Fruit fly (Drosophila melanogaster) whole organism, embryonic: Measurements from ENCODE around the gene RPA3.

Experiments
- Aef1 ChIP-seq: fragments of 200-800 bp; sonication (Bioruptor generic); IDR thresholded peaks from 3 replicates; pipeline ENCODE4 v1.3.6; 2022; ENCODE audit warnings: missing biosample characterization, missing genetic modification characterization
- CG10209 ChIP-seq: fragments of 200-800 bp; sonication (Bioruptor generic); optimal IDR thresholded peaks from 3 replicates; lab custom pipeline; 2017; ENCODE audit warnings: missing biosample characterization, mild to moderate bottlenecking, missing genetic modification characterization, missing genetic modification reagents
- CG10267 ChIP-seq: fragments of 200-800 bp; sonication (Bioruptor generic); optimal IDR thresholded peaks from 2 replicates; lab custom pipeline; 2018; ENCODE audit warnings: missing biosample characterization, mild to moderate bottlenecking, missing genetic modification characterization, moderate library complexity
- CG10431 ChIP-seq: fragments of 200-800 bp; sonication (Bioruptor generic); optimal IDR thresholded peaks from 3 replicates; lab custom pipeline; 2018; ENCODE audit warnings: missing biosample characterization, mild to moderate bottlenecking, missing genetic modification characterization
- CG12744 ChIP-seq: fragments of 200-800 bp; sonication (Bioruptor generic); optimal IDR thresholded peaks from 2 replicates; lab custom pipeline; 2016; ENCODE audit warnings: missing biosample characterization, missing genetic modification characterization
- CG12769 ChIP-seq: fragments of 200-800 bp; sonication (Bioruptor generic); optimal IDR thresholded peaks from 2 replicates; lab custom pipeline; 2019; ENCODE audit warnings: missing biosample characterization, mild to moderate bottlenecking, missing genetic modification characterization, moderate library complexity
- CG13894 ChIP-seq: fragments of 200-800 bp; sonication (Bioruptor generic); optimal IDR thresholded peaks from 3 replicates; lab custom pipeline; 2018; ENCODE audit warnings: missing biosample characterization, mild to moderate bottlenecking, missing genetic modification characterization, moderate library complexity
- CG14710 ChIP-seq: fragments of 200-800 bp; sonication (Bioruptor generic); optimal IDR thresholded peaks from 3 replicates; lab custom pipeline; 2019; ENCODE audit warnings: missing biosample characterization, mild to moderate bottlenecking, missing genetic modification characterization, moderate library complexity
- CG15073 ChIP-seq: fragments of 200-800 bp; sonication (Bioruptor generic); optimal IDR thresholded peaks from 2 replicates; lab custom pipeline; 2016; ENCODE audit warnings: missing biosample characterization, missing genetic modification characterization
- CG17359 ChIP-seq: fragments of 200-800 bp; sonication (Bioruptor generic); optimal IDR thresholded peaks from 3 replicates; lab custom pipeline; 2018; ENCODE audit warnings: missing biosample characterization, mild to moderate bottlenecking, missing genetic modification characterization, moderate library complexity
- CG18619 ChIP-seq: fragments of 200-800 bp; sonication (Bioruptor generic); optimal IDR thresholded peaks from 3 replicates; lab custom pipeline; 2017; ENCODE audit warnings: missing biosample characterization, mild to moderate bottlenecking, missing genetic modification characterization
- CG31441 ChIP-seq: fragments of 200-800 bp; sonication (Bioruptor generic); IDR thresholded peaks from 2 replicates; pipeline ENCODE4 v1.3.6; 2022; ENCODE audit warnings: missing biosample characterization, missing genetic modification characterization
- CG3726 ChIP-seq: fragments of 200-800 bp; sonication (Bioruptor generic); IDR thresholded peaks from 3 replicates; pipeline ENCODE4, ENCODE4 v1.3.6; 2022; ENCODE audit warnings: missing biosample characterization, missing genetic modification characterization
- CG4282 ChIP-seq: fragments of 200-800 bp; sonication (Bioruptor generic); optimal IDR thresholded peaks from 2 replicates; lab custom pipeline; 2016; ENCODE audit warnings: missing biosample characterization, missing genetic modification characterization
- CG4328 ChIP-seq: fragments of 200-800 bp; sonication (Bioruptor generic); optimal IDR thresholded peaks from 3 replicates; lab custom pipeline; 2017; ENCODE audit warnings: missing biosample characterization, missing genetic modification reagents, missing genetic modification characterization
- CG6765 ChIP-seq: fragments of 200-800 bp; sonication (Bioruptor generic); optimal IDR thresholded peaks from 3 replicates; lab custom pipeline; 2017; ENCODE audit warnings: missing biosample characterization, mild to moderate bottlenecking, missing genetic modification characterization
- Camta ChIP-seq: fragments of 200-800 bp; sonication (Bioruptor generic); optimal IDR thresholded peaks from 2 replicates; lab custom pipeline; 2016; ENCODE audit warnings: missing biosample characterization, missing genetic modification characterization
- Drgx ChIP-seq: fragments of 200-800 bp; sonication (Bioruptor generic); IDR thresholded peaks from 2 replicates; pipeline ENCODE4 v1.3.6; 2022; ENCODE audit warnings: missing biosample characterization, missing genetic modification characterization
- Hand ChIP-seq: fragments of 200-800 bp; sonication (Bioruptor generic); optimal IDR thresholded peaks from 2 replicates; lab custom pipeline; 2017; ENCODE audit warnings: mild to moderate bottlenecking, missing biosample characterization, missing genetic modification reagents, missing genetic modification characterization
- Lhr ChIP-seq: fragments of 200-800 bp; sonication (Bioruptor generic); optimal IDR thresholded peaks from 3 replicates; lab custom pipeline; 2017; ENCODE audit warnings: mild to moderate bottlenecking, missing biosample characterization, missing genetic modification reagents, missing genetic modification characterization
- Max ChIP-seq: fragments of 200-800 bp; sonication (Bioruptor generic); optimal IDR thresholded peaks from 2 replicates; lab custom pipeline; 2016; ENCODE audit warnings: missing biosample characterization, mild to moderate bottlenecking, missing genetic modification characterization
- Nf-YA ChIP-seq: fragments of 200-800 bp; sonication (Bioruptor generic); IDR thresholded peaks from 2 replicates; pipeline ENCODE4 v1.3.6; 2022; ENCODE audit warnings: missing biosample characterization, missing genetic modification characterization
- Side ChIP-seq: fragments of 200-800 bp; sonication (Bioruptor generic); optimal IDR thresholded peaks from 2 replicates; lab custom pipeline; 2016; ENCODE audit warnings: missing biosample characterization, missing genetic modification characterization
- Tbp ChIP-seq: fragments of >200 bp; optimal IDR thresholded peaks from 2 replicates; lab custom pipeline; 2018; ENCODE audit warnings: missing biosample characterization, missing genetic modification characterization
- Xbp1 ChIP-seq: fragments of 200-800 bp; sonication (Bioruptor generic); optimal IDR thresholded peaks from 3 replicates; lab custom pipeline; 2016; ENCODE audit warnings: missing biosample characterization, mild to moderate bottlenecking, missing genetic modification characterization
- ab ChIP-seq: fragments of 200-800 bp; sonication (Bioruptor generic); optimal IDR thresholded peaks from 2 replicates; lab custom pipeline; 2016; ENCODE audit warnings: missing biosample characterization, missing genetic modification characterization
- abd-A ChIP-seq: fragments of 200-800 bp; sonication (Bioruptor generic); optimal IDR thresholded peaks from 3 replicates; lab custom pipeline; 2019; ENCODE audit warnings: missing biosample characterization, mild to moderate bottlenecking, missing genetic modification characterization, moderate library complexity
- amos ChIP-seq: fragments of 200-800 bp; sonication (Bioruptor generic); IDR thresholded peaks from 2 replicates; pipeline ENCODE4 v1.3.6; 2022; ENCODE audit warnings: missing biosample characterization, missing genetic modification characterization; ENCODE audit not compliant: partially characterized antibody
- ap ChIP-seq: fragments of 200-800 bp; sonication (Bioruptor generic); IDR thresholded peaks from 2 replicates; pipeline ENCODE4 v1.3.6; 2022; ENCODE audit warnings: missing biosample characterization, missing genetic modification characterization
- ato ChIP-seq: fragments of 200-800 bp; sonication (Bioruptor generic); IDR thresholded peaks from 2 replicates; pipeline ENCODE4 v1.3.6; 2022; ENCODE audit warnings: missing biosample characterization, missing genetic modification characterization; ENCODE audit not compliant: partially characterized antibody
- cg ChIP-seq: fragments of 200-800 bp; sonication (Bioruptor generic); optimal IDR thresholded peaks from 3 replicates; lab custom pipeline; 2019; ENCODE audit warnings: missing biosample characterization, mild to moderate bottlenecking, missing genetic modification characterization, moderate library complexity
- chm ChIP-seq: fragments of 200-800 bp; sonication (Bioruptor generic); IDR thresholded peaks from 2 replicates; pipeline ENCODE4 v1.3.6; 2022; ENCODE audit warnings: missing biosample characterization, missing genetic modification characterization
- corto ChIP-seq: fragments of 200-800 bp; sonication (Bioruptor generic); optimal IDR thresholded peaks from 2 replicates; lab custom pipeline; 2016; ENCODE audit warnings: missing biosample characterization, mild to moderate bottlenecking, missing genetic modification characterization, moderate library complexity
- croc ChIP-seq: fragments of 200-800 bp; sonication (Bioruptor generic); conservative IDR thresholded peaks from 3 replicates; pipeline ENCODE4 v1.3.6; 2022; ENCODE audit warnings: missing biosample characterization, missing genetic modification characterization
- crol ChIP-seq: fragments of 200-800 bp; sonication (Bioruptor generic); IDR thresholded peaks from 2 replicates; pipeline ENCODE4 v1.3.6; 2022; ENCODE audit warnings: missing biosample characterization, missing genetic modification characterization
- ewg ChIP-seq: fragments of 200-800 bp; sonication (Bioruptor generic); optimal IDR thresholded peaks from 3 replicates; lab custom pipeline; 2017; ENCODE audit warnings: mild to moderate bottlenecking, missing biosample characterization, missing genetic modification reagents, missing genetic modification characterization
- fd102C ChIP-seq: fragments of 200-800 bp; sonication (Bioruptor generic); optimal IDR thresholded peaks from 2 replicates; lab custom pipeline; 2018; ENCODE audit warnings: missing biosample characterization, mild to moderate bottlenecking, missing genetic modification characterization, moderate library complexity
- h ChIP-seq: fragments of >200 bp; optimal IDR thresholded peaks from 2 replicates; lab custom pipeline; 2017
- luna ChIP-seq: fragments of 200-800 bp; sonication (Bioruptor generic); optimal IDR thresholded peaks from 2 replicates; lab custom pipeline; 2016; ENCODE audit warnings: missing biosample characterization, missing genetic modification characterization
- mam ChIP-seq: fragments of 200-800 bp; sonication (Bioruptor generic); optimal IDR thresholded peaks from 3 replicates; lab custom pipeline; 2016; ENCODE audit warnings: missing biosample characterization, missing genetic modification characterization
- pb ChIP-seq: fragments of 200-800 bp; sonication (Bioruptor generic); optimal IDR thresholded peaks from 3 replicates; lab custom pipeline; 2016; ENCODE audit warnings: missing biosample characterization, missing genetic modification characterization
- pum ChIP-seq: fragments of 200-800 bp; sonication (Bioruptor generic); optimal IDR thresholded peaks from 2 replicates; lab custom pipeline; 2016; ENCODE audit warnings: missing biosample characterization, missing genetic modification characterization
- ranshi ChIP-seq: fragments of 200-800 bp; sonication (Bioruptor generic); IDR thresholded peaks from 2 replicates; pipeline ENCODE4 v1.3.6; 2022; ENCODE audit warnings: missing biosample characterization, missing genetic modification characterization
- row ChIP-seq: fragments of 200-800 bp; sonication (Bioruptor generic); IDR thresholded peaks from 3 replicates; pipeline ENCODE4 v1.3.6; 2022; ENCODE audit warnings: missing biosample characterization, missing genetic modification characterization
- schlank ChIP-seq: fragments of 200-800 bp; sonication (Bioruptor generic); optimal IDR thresholded peaks from 2 replicates; lab custom pipeline; 2018; ENCODE audit warnings: missing biosample characterization, mild to moderate bottlenecking, missing genetic modification characterization
- shn ChIP-seq: fragments of 200-800 bp; sonication (Bioruptor generic); optimal IDR thresholded peaks from 3 replicates; lab custom pipeline; 2016; ENCODE audit warnings: missing biosample characterization, missing genetic modification characterization
- sna ChIP-seq: fragments of 200-800 bp; sonication (Bioruptor generic); IDR thresholded peaks from 2 replicates; pipeline ENCODE4 v1.3.6; 2022; ENCODE audit warnings: missing biosample characterization, missing genetic modification characterization; ENCODE audit not compliant: partially characterized antibody
- stwl ChIP-seq: fragments of 200-800 bp; sonication (Bioruptor generic); optimal IDR thresholded peaks from 3 replicates; lab custom pipeline; 2018; ENCODE audit warnings: missing biosample characterization, mild to moderate bottlenecking, missing genetic modification characterization, moderate library complexity
- vvl ChIP-seq: fragments of 200-800 bp; sonication (Bioruptor generic); IDR thresholded peaks from 2 replicates; pipeline ENCODE4 v1.3.6; 2022; ENCODE audit warnings: missing biosample characterization, missing genetic modification characterization
- wor ChIP-seq: fragments of 200-800 bp; sonication (Bioruptor generic); IDR thresholded peaks from 2 replicates; pipeline ENCODE4 v1.3.6; 2022; ENCODE audit warnings: missing biosample characterization, missing genetic modification characterization
- zfh2 ChIP-seq: fragments of 200-800 bp; sonication (Bioruptor generic); optimal IDR thresholded peaks from 2 replicates; lab custom pipeline; 2016; ENCODE audit warnings: missing biosample characterization, missing genetic modification characterization

RPA3 gene

dm6 chrX:11576540-11576939 lies 39.1 kb downstream of the RPA3 start, which contains the start of gene CG11695 (continued):
- TF ChIP-seq sna (GFP tag; lab: Robert Waterston, UW) = no peak
- no peak for TF ChIP-seq ab (GFP tag; lab: Kevin White, UChicago)
- TF ChIP-seq CG17359 (tag; lab: Kevin White, UChicago) = peak; percentile 45
- TF ChIP-seq crol (GFP tag; lab: Robert Waterston, UW) = no peak
- peak; percentile 34 for TF ChIP-seq stwl (tag; lab: Kevin White, UChicago)
- peak; percentile 37; the same call in 1 of the 2 replicates for TF ChIP-seq wor
- TF ChIP-seq CG13894 (tag; lab: Kevin White, UChicago) = peak; percentile 80
- peak; percentile 93 for TF ChIP-seq row (GFP tag; lab: Robert Waterston, UW)
- no peak for TF ChIP-seq CG12769 (tag; lab: Kevin White, UChicago)
- peak; percentile 48; the same call in 2 of the 3 replicates for TF ChIP-seq Aef1 (GFP tag; lab: Robert Waterston, UW)
- 0 out of 2 replicates have a peak, but pooled peaks have one; percentile 7 for TF ChIP-seq ap (GFP tag; lab: Robert Waterston, UW)
- no peak for TF ChIP-seq pb
- peak; percentile 36 for TF ChIP-seq schlank
- TF ChIP-seq CG4282 (GFP tag; lab: Kevin White, UChicago) = no peak
- peak; percentile 20 for TF ChIP-seq Side (GFP tag; lab: Kevin White, UChicago)
- no peak for TF ChIP-seq luna (GFP tag; lab: Kevin White, UChicago)
- TF ChIP-seq Xbp1 (GFP tag; lab: Kevin White, UChicago) = peak; percentile 73
- peak; percentile 75 for TF ChIP-seq CG4328 (GFP tag; lab: Kevin White, UChicago)
- TF ChIP-seq pum (GFP tag; lab: Kevin White, UChicago) = peak; percentile 40
- peak; percentile 45; the same call in 1 of the 2 replicates for TF ChIP-seq ranshi (GFP tag; lab: Robert Waterston, UW)
- TF ChIP-seq corto (GFP tag; lab: Kevin White, UChicago) = no peak
- peak; percentile 73 for TF ChIP-seq CG10267 (tag; lab: Kevin White, UChicago)
- no peak for TF ChIP-seq Hand (GFP tag; lab: Kevin White, UChicago)
- no peak for TF ChIP-seq h
- TF ChIP-seq abd-A (tag; lab: Kevin White, UChicago) = no peak
- TF ChIP-seq CG18619 (GFP tag; lab: Kevin White, UChicago) = peak; percentile 49
- TF ChIP-seq Lhr (GFP tag; lab: Kevin White, UChicago) = peak; percentile 24
- no peak for TF ChIP-seq croc (GFP tag; lab: Robert Waterston, UW)
- peak; percentile 61 for TF ChIP-seq mam (GFP tag; lab: Kevin White, UChicago)
- no peak for TF ChIP-seq CG3726 (GFP tag; lab: Robert Waterston, UW)
- peak; percentile 69 for TF ChIP-seq zfh2 (GFP tag; lab: Kevin White, UChicago)
- peak; percentile 59 for TF ChIP-seq CG31441 (GFP tag; lab: Robert Waterston, UW)
- TF ChIP-seq Camta (GFP tag; lab: Kevin White, UChicago) = peak; percentile 29
- TF ChIP-seq Drgx (GFP tag; lab: Robert Waterston, UW) = peak; percentile 49; the same call in 1 of the 2 replicates
- no peak for TF ChIP-seq CG12744 (GFP tag; lab: Kevin White, UChicago)
- TF ChIP-seq fd102C (GFP tag; lab: Kevin White, UChicago) = no peak
- no peak for TF ChIP-seq Tbp
- TF ChIP-seq ato = no peak
- no peak for TF ChIP-seq CG15073 (GFP tag; lab: Kevin White, UChicago)
- TF ChIP-seq CG6765 (GFP tag; lab: Kevin White, UChicago) = no peak
- TF ChIP-seq chm = peak; percentile 36; the same call in 1 of the 2 replicates
- TF ChIP-seq CG10431 = peak; percentile 9
- TF ChIP-seq amos (GFP tag; lab: Robert Waterston, UW) = no peak
- TF ChIP-seq shn = no peak
- peak; percentile 35 for TF ChIP-seq CG10209 (GFP tag; lab: Kevin White, UChicago)
- no peak for TF ChIP-seq Nf-YA
- TF ChIP-seq cg = no peak
- TF ChIP-seq vvl (GFP tag; lab: Robert Waterston, UW) = peak; percentile 52; the same call in 1 of the 2 replicates
- peak; percentile 73 for TF ChIP-seq CG14710
- TF ChIP-seq ewg (GFP tag; lab: Kevin White, UChicago) = peak; percentile 18
- peak; percentile 55 for TF ChIP-seq Max (GFP tag; lab: Kevin White, UChicago)
